Worm (Caenorhabditis elegans) whole organism, L4/young adult: ENCODE data around the gene lmd-4.

Experiments used
- W03F9.2 ChIP-seq: fragments of 150-350 bp; optimal IDR thresholded peaks from 2 replicates; lab custom pipeline; 2014; ENCODE audit warnings: missing biosample characterization, missing genetic modification characterization
- him-1 ChIP-seq: sonication (generic microtip); optimal IDR thresholded peaks from 2 replicates; lab custom pipeline; 2016; ENCODE audit warnings: missing genotype, missing genetic modification reagents, missing genetic modification characterization, missing compliant biosample characterization

ce11 chrV:7282037-7282436 lies 38.8 kb downstream of the lmd-4 start, which contains the start of gene C13A2.3:
- TF ChIP-seq him-1 (no peak), W03F9.2 (no peak)
